Worm (Caenorhabditis elegans): Measurements from ENCODE around the gene clk-1.

The clk-1 gene

ce11 chrIII:5308278-5308677 lies 30.6 kb downstream of the clk-1 start, which contains the start of gene mog-3 (continued):
- TF ChIP-seq ceh-28 (tag; optimal IDR thresholded peaks at IDR 0.05) (peak; percentile 20), D1046.2 (GFP tag; IDR thresholded peaks at IDR 0.05) (no peak), Y105C5A.15 (GFP tag; IDR thresholded peaks at IDR 0.05) (no peak), pqm-1 (tag; optimal IDR thresholded peaks at IDR 0.05) (no peak), hmg-1.1 (GFP tag; IDR thresholded peaks at IDR 0.05) (0 out of 2 replicates have a peak, but pooled peaks have one; percentile 32), nhr-77 (tag; optimal IDR thresholded peaks at IDR 0.05) (no peak), daf-16 (GFP tag; optimal IDR thresholded peaks at IDR 0.05) (no peak), daf-16 (tag; optimal IDR thresholded peaks at IDR 0.05) (peak; percentile 30), snpc-1.2 (GFP tag; IDR thresholded peaks at IDR 0.05) (no peak), aha-1 (tag) (peak; percentile 47), ama-1 (optimal IDR thresholded peaks at IDR 0.05) (peak; percentile 65), nhr-237 (tag; optimal IDR thresholded peaks at IDR 0.05) (no peak), egl-27 (tag; optimal IDR thresholded peaks at IDR 0.05) (no peak), tra-1 (GFP tag; IDR thresholded peaks at IDR 0.05) (no peak), ztf-11 (tag; optimal IDR thresholded peaks at IDR 0.05) (no peak), hlh-30 (tag; optimal IDR thresholded peaks at IDR 0.05; ENCODE audit: insufficient read depth) (peak; percentile 52), F37D6.2 (tag; optimal IDR thresholded peaks at IDR 0.05) (no peak), fkh-10 (GFP tag; optimal IDR thresholded peaks at IDR 0.05) (peak; percentile 22), egl-43 (GFP tag; IDR thresholded peaks at IDR 0.05) (no peak), ceh-20 (GFP tag; IDR thresholded peaks at IDR 0.05) (no peak), saeg-2 (GFP tag; IDR thresholded peaks at IDR 0.05) (no peak), nhr-102 (tag; optimal IDR thresholded peaks at IDR 0.05) (no peak), mxl-3 (GFP tag; optimal IDR thresholded peaks at IDR 0.05) (peak; percentile 34), lsy-2 (tag; optimal IDR thresholded peaks at IDR 0.05) (peak in 1 of 2 experiments; percentile 74), madf-5 (GFP tag; IDR thresholded peaks at IDR 0.05) (no peak), pha-4 (GFP tag; IDR thresholded peaks at IDR 0.05) (no peak), pha-4 (tag; optimal IDR thresholded peaks at IDR 0.05) (no peak), sdz-12 (GFP tag; optimal IDR thresholded peaks at IDR 0.05) (no peak), hlh-11 (tag; optimal IDR thresholded peaks at IDR 0.05) (peak; percentile 16), dve-1 (tag; optimal IDR thresholded peaks at IDR 0.05; ENCODE audit: insufficient read depth) (peak; percentile 42)

DNA sequence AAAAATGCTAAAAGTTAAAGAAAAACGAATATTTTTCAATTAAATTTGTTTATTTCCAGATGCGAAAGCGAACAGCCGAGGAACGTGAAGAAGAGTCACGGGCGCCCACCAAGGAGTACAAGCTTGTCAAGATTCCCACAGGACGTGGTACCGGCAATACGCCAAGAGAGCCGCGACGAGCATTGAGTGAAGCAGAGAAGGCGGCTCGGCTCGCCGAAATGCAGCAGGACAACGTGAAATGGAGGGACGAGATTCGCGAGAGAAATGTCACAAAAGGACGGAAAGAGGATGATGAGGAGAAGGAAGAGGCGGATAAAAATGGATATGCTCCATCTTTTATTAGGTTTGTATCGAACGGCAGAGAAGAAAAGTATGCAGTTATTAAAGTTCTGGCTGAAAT lies 32.7 kb downstream of the clk-1 start:
- TF ChIP-seq pha-4 (GFP tag; IDR thresholded peaks at IDR 0.05) (0 out of 2 replicates have a peak, but pooled peaks have one; percentile 17), pha-4 (tag; optimal IDR thresholded peaks at IDR 0.05) (no peak), spr-3 (GFP tag; optimal IDR thresholded peaks at IDR 0.05) (no peak), set-16 (GFP tag; IDR thresholded peaks at IDR 0.05) (peak; percentile 57), zag-1 (tag; optimal IDR thresholded peaks at IDR 0.05) (no peak)

ce11 chrIII:5310940-5311339 lies 33.2 kb downstream of the clk-1 start, which contains the start of gene pqe-1:
Gene pqe-1, plus strand, starts transcription at chrIII:5311240.
- TF ChIP-seq F49E8.2 (tag; optimal IDR thresholded peaks at IDR 0.05; ENCODE audit: borderline replicate concordance) (no peak), T26A8.4 (GFP tag; IDR thresholded peaks at IDR 0.05) (no peak), arid-1 (GFP tag; conservative IDR thresholded peaks at IDR 0.05) (0 out of 2 replicates have a peak, but pooled peaks have one; percentile 12)

DNA sequence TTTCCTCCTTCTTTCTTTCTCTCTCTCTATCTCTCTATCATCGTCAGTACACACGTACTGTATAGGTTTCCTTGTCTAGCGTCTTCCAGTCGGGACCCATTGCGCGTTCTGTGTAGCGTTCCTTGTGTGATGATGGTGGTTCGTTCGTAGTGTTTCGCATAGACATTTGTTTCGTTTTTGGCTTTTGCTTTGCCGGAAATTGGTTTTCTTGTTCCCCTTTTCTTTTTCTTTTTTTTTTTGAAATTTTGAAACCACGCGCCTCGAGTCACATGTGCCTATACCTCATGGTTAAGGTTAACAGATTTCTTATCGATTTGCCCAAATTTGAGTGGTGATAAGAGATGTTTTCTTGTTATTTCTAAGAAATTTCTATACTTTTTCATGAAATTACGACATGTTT lies 40.9 kb downstream of the clk-1 start:
- no peak for TF ChIP-seq daf-16 (GFP tag; optimal IDR thresholded peaks at IDR 0.05)
- TF ChIP-seq daf-16 (tag; optimal IDR thresholded peaks at IDR 0.05), result peak; percentile 43
- TF ChIP-seq Y48G9A.11 (GFP tag; IDR thresholded peaks at IDR 0.05), result no peak
- TF ChIP-seq gei-8 (GFP tag; optimal IDR thresholded peaks at IDR 0.05), result no peak
- TF ChIP-seq lim-7 (GFP tag; IDR thresholded peaks at IDR 0.05), result no peak
- TF ChIP-seq hlh-30 (tag; optimal IDR thresholded peaks at IDR 0.05; ENCODE audit: insufficient read depth), result peak; percentile 46
- peak; percentile 42 for TF ChIP-seq dve-1 (tag; optimal IDR thresholded peaks at IDR 0.05; ENCODE audit: insufficient read depth)
- TF ChIP-seq R02D3.7 (tag; optimal IDR thresholded peaks at IDR 0.05), result no peak
